Worm (Caenorhabditis elegans): ENCODE results near the gene del-2.

DNA sequence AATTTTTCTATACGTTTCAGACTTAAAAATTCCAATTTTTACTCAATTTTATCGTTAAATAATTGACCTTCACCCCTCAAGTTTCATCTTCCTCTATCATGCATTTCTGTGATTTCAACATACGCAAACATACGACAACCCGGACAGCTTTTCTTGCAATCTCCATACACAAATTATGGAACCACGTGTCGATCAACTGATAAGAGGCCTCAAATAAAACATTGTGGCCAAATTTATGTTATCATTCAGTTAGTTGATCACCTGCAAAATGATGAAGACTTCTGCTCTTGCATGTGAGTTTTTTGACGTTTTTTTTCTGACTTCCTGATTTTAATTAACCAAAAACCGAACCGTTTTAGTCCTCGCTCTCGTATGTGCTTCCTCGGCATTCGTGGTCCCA, 48.4 kb downstream of the del-2 start, which contains the start of gene spp-18:
- TF ChIP-seq snpc-1.1 (tag; optimal IDR thresholded peaks at IDR 0.05; ENCODE audit: insufficient read depth) (no peak), rcor-1 (GFP tag; IDR thresholded peaks at IDR 0.05) (no peak), snpc-4 (GFP tag; optimal IDR thresholded peaks at IDR 0.05) (no peak), snpc-4 (tag; optimal IDR thresholded peaks at IDR 0.05) (no peak), efl-1 (GFP tag; optimal IDR thresholded peaks at IDR 0.05) (no peak), C06A6.2 (GFP tag; conservative IDR thresholded peaks at IDR 0.05) (no peak), mcd-1 (GFP tag; IDR thresholded peaks at IDR 0.05) (no peak), ama-1 (optimal IDR thresholded peaks at IDR 0.05) (no peak), ama-1 (GFP tag; optimal IDR thresholded peaks at IDR 0.05) (no peak), aptf-2 (GFP tag; conservative IDR thresholded peaks at IDR 0.05) (no peak), F37B4.10 (GFP tag; IDR thresholded peaks at IDR 0.05) (no peak), nhr-80 (tag; optimal IDR thresholded peaks at IDR 0.05) (peak; percentile 87)
